Worm (Caenorhabditis elegans): Measurements from ENCODE around the gene Y73F8A.10.

Gene Y73F8A.10

DNA sequence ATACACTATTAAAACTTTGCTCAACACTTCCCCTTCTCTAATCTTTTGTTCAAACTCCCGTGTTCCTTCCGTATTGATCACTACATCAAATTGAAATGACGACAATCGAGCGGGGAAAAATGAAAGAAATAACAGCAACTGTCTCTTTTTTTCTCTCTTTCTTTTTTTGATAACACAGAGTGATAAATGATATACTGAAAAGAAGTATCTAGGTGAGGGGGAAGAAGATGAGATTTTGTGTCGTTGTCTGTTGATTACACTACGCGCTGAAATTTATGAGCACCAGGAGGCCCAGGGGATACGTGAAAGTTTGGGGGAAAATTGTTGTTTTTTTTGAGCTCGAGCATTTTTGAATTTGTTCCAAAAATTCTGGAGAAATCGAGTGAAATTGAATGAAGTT, 20.1 kb upstream of the Y73F8A.10 start:
- TF ChIP-seq nhr-237 (tag; optimal IDR thresholded peaks at IDR 0.05) (no peak), hlh-1 (tag; optimal IDR thresholded peaks at IDR 0.05) (peak; percentile 44), nhr-2 (tag; optimal IDR thresholded peaks at IDR 0.05) (no peak), unc-62 (GFP tag; optimal IDR thresholded peaks at IDR 0.05) (peak; percentile 55)

DNA sequence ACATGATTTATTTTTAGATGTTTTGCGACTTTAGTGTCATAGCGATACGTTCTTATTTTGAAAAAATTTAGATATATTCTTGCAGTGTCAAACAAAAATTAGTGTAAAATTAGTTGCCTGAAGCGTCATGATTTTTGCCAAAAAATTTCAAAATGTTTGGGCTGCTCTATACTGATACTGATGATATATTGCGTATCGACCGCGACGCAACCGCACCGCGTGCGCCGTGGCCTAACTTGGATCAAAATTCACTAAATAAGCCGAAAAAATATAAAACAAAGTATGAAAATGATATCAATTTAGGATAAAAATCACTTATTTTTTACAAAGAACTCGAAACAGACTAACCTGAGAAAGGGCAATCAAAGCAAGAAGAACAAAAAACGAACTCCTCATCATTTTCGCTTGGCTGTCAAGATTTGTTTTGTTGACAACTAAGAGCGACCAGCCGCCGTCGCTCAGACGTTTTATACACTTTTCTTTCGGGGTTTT, 18.7 kb upstream of the Y73F8A.10 start, which contains the start of gene ccg-1:
Gene ccg-1 (minus strand): TSS at position 442 of the 492 bp plus-strand sequence.
- TF ChIP-seq lin-32 (GFP tag; optimal IDR thresholded peaks at IDR 0.05) (no peak), M03D4.4 (tag; optimal IDR thresholded peaks at IDR 0.05) (no peak), ham-2 (GFP tag; optimal IDR thresholded peaks at IDR 0.05) (no peak), zip-8 (tag; optimal IDR thresholded peaks at IDR 0.05) (no peak), nhr-76 (tag; optimal IDR thresholded peaks at IDR 0.05) (no peak), nhr-237 (tag; optimal IDR thresholded peaks at IDR 0.05) (no peak), ceh-43 (GFP tag; optimal IDR thresholded peaks at IDR 0.05) (no peak), hlh-1 (tag; optimal IDR thresholded peaks at IDR 0.05) (no peak), mep-1 (tag; optimal IDR thresholded peaks at IDR 0.05) (no peak)

ce11 chrIV:15280219-15280618, 13.9 kb upstream of the Y73F8A.10 start:
- TF ChIP-seq flh-1 (GFP tag; optimal IDR thresholded peaks at IDR 0.05) (no peak), nhr-28 (tag; optimal IDR thresholded peaks at IDR 0.05) (no peak), unc-120 (tag; optimal IDR thresholded peaks at IDR 0.05; ENCODE audit: poor library complexity, severe bottlenecking) (no peak), hlh-1 (tag; optimal IDR thresholded peaks at IDR 0.05) (no peak), sem-2 (GFP tag; optimal IDR thresholded peaks at IDR 0.05) (no peak), mab-5 (tag; optimal IDR thresholded peaks at IDR 0.05) (no peak), ceh-43 (GFP tag; optimal IDR thresholded peaks at IDR 0.05) (no peak), ceh-39 (tag; optimal IDR thresholded peaks at IDR 0.05) (no peak), ham-2 (GFP tag; optimal IDR thresholded peaks at IDR 0.05) (no peak)

- TF ChIP-seq nhr-12 (tag; optimal IDR thresholded peaks at IDR 0.05) = no peak
- TF ChIP-seq cnd-1 (tag; optimal IDR thresholded peaks at IDR 0.05) = no peak
- no peak for TF ChIP-seq ceh-39 (tag; optimal IDR thresholded peaks at IDR 0.05)
- no peak for TF ChIP-seq ces-1 (GFP tag; optimal IDR thresholded peaks at IDR 0.05)
- no peak for TF ChIP-seq drap-1 (GFP tag; optimal IDR thresholded peaks at IDR 0.05)
- no peak for TF ChIP-seq ztf-11 (tag; optimal IDR thresholded peaks at IDR 0.05)
- TF ChIP-seq M03D4.4 (tag; optimal IDR thresholded peaks at IDR 0.05) = no peak
- TF ChIP-seq ham-2 (GFP tag; optimal IDR thresholded peaks at IDR 0.05) = no peak
- TF ChIP-seq nhr-28 (tag; optimal IDR thresholded peaks at IDR 0.05) = no peak
- TF ChIP-seq nhr-76 (tag; optimal IDR thresholded peaks at IDR 0.05) = no peak
These were observed 10.5 kb upstream of the Y73F8A.10 start for ce11 chrIV:15283617-15284016.

DNA sequence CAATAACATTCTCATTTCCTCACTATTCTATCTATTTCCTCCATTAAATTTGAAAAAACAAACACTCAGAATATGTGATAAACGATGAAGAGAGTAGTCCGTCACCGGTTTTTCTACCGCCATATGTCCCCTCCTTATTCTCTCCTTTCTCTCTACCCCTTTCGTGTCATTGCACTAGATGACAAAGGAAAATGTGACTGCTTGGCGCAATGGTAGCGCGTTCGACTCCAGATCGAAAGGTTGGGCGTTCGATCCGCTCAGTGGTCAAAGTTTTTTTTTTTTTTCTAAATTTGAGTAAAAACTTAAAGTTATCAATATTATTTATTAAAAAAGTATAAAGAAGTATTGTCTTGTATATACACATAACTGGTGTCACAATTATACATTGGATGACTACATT, 4.6 kb upstream of the Y73F8A.10 start:
- TF ChIP-seq M03D4.4 (tag; optimal IDR thresholded peaks at IDR 0.05) (peak; percentile 65), nhr-76 (tag; optimal IDR thresholded peaks at IDR 0.05) (no peak), ceh-83 (GFP tag; optimal IDR thresholded peaks at IDR 0.05) (peak; percentile 74), lin-32 (GFP tag; optimal IDR thresholded peaks at IDR 0.05) (peak; percentile 18), bed-3 (GFP tag; optimal IDR thresholded peaks at IDR 0.05) (peak; percentile 15), sem-2 (GFP tag; optimal IDR thresholded peaks at IDR 0.05) (no peak), mep-1 (tag; optimal IDR thresholded peaks at IDR 0.05) (peak; percentile 10), flh-1 (GFP tag; optimal IDR thresholded peaks at IDR 0.05) (no peak), sptf-1 (tag; optimal IDR thresholded peaks at IDR 0.05) (no peak), ceh-43 (GFP tag; optimal IDR thresholded peaks at IDR 0.05) (peak; percentile 36), nhr-237 (tag; optimal IDR thresholded peaks at IDR 0.05) (no peak)

DNA sequence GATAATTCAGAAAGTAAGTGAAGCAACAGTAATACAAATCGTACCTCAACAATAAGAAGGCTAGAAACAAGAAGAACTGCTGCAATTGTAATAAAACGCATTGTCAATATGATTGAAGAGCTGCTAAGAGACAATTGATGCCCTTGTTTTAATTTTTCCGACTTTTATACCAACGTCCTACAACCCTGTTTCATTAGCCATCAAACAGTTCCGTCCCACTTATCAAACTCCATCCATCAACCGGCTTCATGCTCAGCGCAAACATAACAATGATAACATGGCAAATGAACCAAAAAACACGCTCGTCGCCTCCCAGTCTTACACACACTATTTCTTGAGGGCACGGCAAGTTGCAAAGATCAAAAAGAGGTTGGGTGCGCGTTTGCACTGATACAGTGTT, 3.0 kb upstream of the Y73F8A.10 start, which contains the start of gene pqn-90:
Gene pqn-90 (minus strand): TSS at position 101 of the 400 bp plus-strand sequence.
- TF ChIP-seq sem-2 (GFP tag; optimal IDR thresholded peaks at IDR 0.05) = no peak
- no peak for TF ChIP-seq nhr-28 (tag; optimal IDR thresholded peaks at IDR 0.05)
- TF ChIP-seq M03D4.4 (tag; optimal IDR thresholded peaks at IDR 0.05) = no peak
- TF ChIP-seq ceh-43 (GFP tag; optimal IDR thresholded peaks at IDR 0.05) = no peak
- no peak for TF ChIP-seq blmp-1 (tag; optimal IDR thresholded peaks at IDR 0.05)
- TF ChIP-seq nhr-12 (tag; optimal IDR thresholded peaks at IDR 0.05) = no peak
- TF ChIP-seq zip-8 (tag; optimal IDR thresholded peaks at IDR 0.05) = no peak
- TF ChIP-seq elt-1 (tag; optimal IDR thresholded peaks at IDR 0.05; ENCODE audit: borderline replicate concordance, insufficient read depth) = no peak
- no peak for TF ChIP-seq elt-3 (tag; optimal IDR thresholded peaks at IDR 0.05)
- no peak for TF ChIP-seq tbx-8 (GFP tag; optimal IDR thresholded peaks at IDR 0.05)
- TF ChIP-seq flh-1 (GFP tag; optimal IDR thresholded peaks at IDR 0.05) = no peak
- no peak for TF ChIP-seq lin-32 (GFP tag; optimal IDR thresholded peaks at IDR 0.05)
